Fruit fly (Drosophila melanogaster) Kc167 (cell line): ENCODE measurements around the gene CG42828.

Experiments used
- Myc ChIP-seq: fragments of >200 bp; optimal IDR thresholded peaks from 2 replicates; lab custom pipeline; 2017; ENCODE audit warnings: missing external identifiers
- Sin3A ChIP-seq: fragments of >200 bp; optimal IDR thresholded peaks from 2 replicates; lab custom pipeline; 2018; ENCODE audit warnings: missing external identifiers
- h ChIP-seq: fragments of >200 bp; optimal IDR thresholded peaks from 3 replicates; lab custom pipeline; 2018; ENCODE audit warnings: missing external identifiers
- insv ChIP-seq: fragments of >200 bp; optimal IDR thresholded peaks from 3 replicates; lab custom pipeline; 2018; ENCODE audit warnings: missing external identifiers
- psq ChIP-seq: fragments of >200 bp; optimal IDR thresholded peaks from 2 replicates; lab custom pipeline; 2017; ENCODE audit warnings: missing external identifiers
- ttk ChIP-seq: sonication (Bioruptor generic); optimal IDR thresholded peaks from 2 replicates; lab custom pipeline; 2017; ENCODE audit warnings: missing external identifiers

The CG42828 gene

dm6 chr3R:23377288-23377687 is 3.8 kb downstream of the CG42828 start:
- no peak for TF ChIP-seq ttk (lab: Kevin White, UChicago)
- TF ChIP-seq Myc (lab: Kevin White, UChicago): no peak
- no peak for TF ChIP-seq h (lab: Kevin White, UChicago)
- TF ChIP-seq psq (lab: Kevin White, UChicago): no peak
- TF ChIP-seq Sin3A (lab: Kevin White, UChicago): no peak
- no peak for TF ChIP-seq insv

DNA sequence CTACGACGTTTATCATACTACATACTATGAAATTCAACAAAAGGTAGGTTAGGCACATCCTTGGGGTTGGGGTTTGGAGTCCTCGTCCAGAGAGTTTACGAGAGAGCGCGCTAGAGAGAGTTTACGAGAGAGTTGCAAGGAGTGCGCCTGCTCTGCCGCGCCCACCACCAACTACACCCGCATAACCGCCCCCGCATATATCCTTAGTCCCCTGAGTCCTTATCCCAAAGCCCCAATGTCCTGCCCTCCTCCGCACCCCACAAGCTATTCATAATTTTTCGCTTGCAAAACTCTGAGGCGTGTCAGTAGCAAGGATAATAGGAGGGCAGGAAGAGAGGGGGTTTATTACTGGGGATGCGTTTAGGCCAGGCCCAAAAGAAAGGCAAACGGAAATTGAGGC is 10.2 kb downstream of the CG42828 start:
- TF ChIP-seq insv (no peak), ttk (lab: Kevin White, UChicago) (no peak), psq (lab: Kevin White, UChicago) (no peak), h (lab: Kevin White, UChicago) (no peak), Myc (lab: Kevin White, UChicago) (no peak), Sin3A (lab: Kevin White, UChicago) (no peak)

dm6 chr3R:23384591-23385260 is 11.2 kb downstream of the CG42828 start, which contains the start of gene CG4393:
TSS of gene CG4393 (minus strand) at chr3R:23384777.
- TF ChIP-seq insv: no peak
- TF ChIP-seq Myc (lab: Kevin White, UChicago): no peak
- no peak for TF ChIP-seq psq (lab: Kevin White, UChicago)
- TF ChIP-seq h (lab: Kevin White, UChicago): no peak
- TF ChIP-seq ttk (lab: Kevin White, UChicago): no peak
- no peak for TF ChIP-seq Sin3A (lab: Kevin White, UChicago)

DNA sequence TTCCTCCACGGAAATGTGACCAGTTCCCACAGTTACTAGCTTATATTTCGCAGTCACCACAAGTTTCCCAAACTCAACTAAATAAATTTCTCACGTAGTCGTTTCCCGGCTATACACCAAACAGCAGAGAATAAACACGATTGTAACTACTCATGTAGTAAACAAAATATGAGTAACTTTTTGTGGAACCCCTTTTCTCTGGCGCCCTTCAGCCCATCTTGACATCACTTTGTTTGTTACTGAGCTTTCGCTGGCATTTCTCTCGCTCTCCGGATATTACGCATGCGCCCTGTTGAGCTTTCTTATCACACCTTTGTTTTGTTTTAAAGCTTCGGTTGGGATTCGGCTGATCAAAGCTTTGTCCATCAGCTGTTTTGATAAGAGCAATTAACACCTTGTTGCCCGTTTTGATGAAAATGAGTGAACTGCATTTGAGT is 12.5 kb downstream of the CG42828 start:
- TF ChIP-seq ttk (lab: Kevin White, UChicago) (no peak), insv (no peak), h (lab: Kevin White, UChicago) (no peak), Myc (lab: Kevin White, UChicago) (no peak), psq (lab: Kevin White, UChicago) (no peak), Sin3A (lab: Kevin White, UChicago) (no peak)

- no peak for TF ChIP-seq Myc (lab: Kevin White, UChicago)
- TF ChIP-seq Sin3A (lab: Kevin White, UChicago): no peak
- no peak for TF ChIP-seq ttk (lab: Kevin White, UChicago)
- no peak for TF ChIP-seq h (lab: Kevin White, UChicago)
- TF ChIP-seq psq (lab: Kevin White, UChicago): no peak
- TF ChIP-seq insv: no peak
Measured at dm6 chr3R:23386907-23387306, 13.4 kb downstream of the CG42828 start.

DNA sequence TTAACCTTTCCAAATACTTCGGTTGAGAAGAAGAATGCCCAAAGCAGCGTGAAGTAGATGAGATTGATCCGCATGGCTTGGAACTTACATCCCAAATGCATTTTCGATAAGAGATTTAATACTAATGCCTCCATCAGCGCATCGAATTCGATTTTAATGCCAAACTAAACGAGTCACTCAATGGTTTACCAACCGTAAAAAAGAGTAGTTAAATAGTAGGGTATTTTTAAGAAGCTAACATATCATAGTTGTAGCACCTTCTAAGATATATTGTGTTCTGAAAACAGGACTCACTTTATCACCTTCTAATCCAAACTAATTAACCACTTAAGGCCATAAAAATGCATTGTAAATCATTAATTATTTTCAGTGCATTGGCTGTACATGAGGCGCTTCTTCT is 15.3 kb downstream of the CG42828 start, which contains the start of gene CG31515:
CG31515 (minus strand) TSS at position 101 of the 400 bp plus-strand sequence.
- TF ChIP-seq insv: no peak
- TF ChIP-seq Myc (lab: Kevin White, UChicago): no peak
- no peak for TF ChIP-seq ttk (lab: Kevin White, UChicago)
- no peak for TF ChIP-seq h (lab: Kevin White, UChicago)

- TF ChIP-seq ttk (lab: Kevin White, UChicago) (no peak), h (lab: Kevin White, UChicago) (no peak), Myc (lab: Kevin White, UChicago) (no peak), Sin3A (lab: Kevin White, UChicago) (no peak), psq (lab: Kevin White, UChicago) (no peak), insv (no peak)
Measured at dm6 chr3R:23390769-23391309, 17.3 kb downstream of the CG42828 start.

DNA sequence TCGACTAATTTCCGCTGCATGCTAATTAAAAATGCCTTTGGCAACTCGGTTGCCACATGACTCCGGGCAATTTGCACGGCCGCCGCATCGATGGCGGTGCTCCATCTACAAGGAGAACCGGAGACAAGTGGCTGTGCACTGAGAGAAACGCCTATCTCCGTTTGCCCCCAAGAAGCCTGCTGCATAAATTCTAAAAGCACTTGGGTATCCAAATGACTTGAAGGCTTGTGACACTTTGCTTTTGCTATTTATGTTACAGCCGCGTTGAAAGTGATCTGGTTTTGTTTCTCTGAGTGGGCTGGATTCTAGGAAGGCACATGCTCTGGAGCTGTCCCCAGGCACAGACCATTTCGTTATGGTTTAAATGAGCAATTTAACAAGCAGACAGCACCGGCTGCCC is 18.7 kb downstream of the CG42828 start:
- no peak for TF ChIP-seq ttk (lab: Kevin White, UChicago)
- TF ChIP-seq insv: no peak
- no peak for TF ChIP-seq Sin3A (lab: Kevin White, UChicago)
- TF ChIP-seq Myc (lab: Kevin White, UChicago): no peak
- TF ChIP-seq psq (lab: Kevin White, UChicago): no peak
- TF ChIP-seq h (lab: Kevin White, UChicago): no peak

DNA sequence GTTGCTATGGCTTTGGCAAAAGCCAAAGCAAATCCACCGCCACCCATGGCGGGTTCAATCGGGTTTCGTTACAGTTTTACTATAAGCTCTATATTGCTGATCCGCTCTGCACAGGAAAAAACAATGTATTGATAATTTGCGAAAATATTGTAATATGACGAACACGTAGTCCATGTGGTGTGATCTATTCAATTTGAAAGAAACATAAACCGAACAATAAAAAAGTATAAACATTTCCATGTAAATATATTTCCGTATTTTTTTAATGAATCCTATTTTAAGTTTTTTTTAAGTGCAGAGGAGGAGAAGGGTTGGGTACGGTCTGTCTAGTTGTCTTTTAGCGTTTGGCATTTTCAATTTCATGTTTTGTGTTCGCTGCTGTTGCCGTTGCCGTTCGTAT is 20.0 kb downstream of the CG42828 start:
- TF ChIP-seq ttk (lab: Kevin White, UChicago) (no peak), h (lab: Kevin White, UChicago) (no peak)

dm6 chr3R:23395720-23396119 is 22.2 kb downstream of the CG42828 start:
- TF ChIP-seq psq (lab: Kevin White, UChicago): no peak
- no peak for TF ChIP-seq ttk (lab: Kevin White, UChicago)

- TF ChIP-seq h (lab: Kevin White, UChicago) (no peak), insv (no peak), Sin3A (lab: Kevin White, UChicago) (no peak), ttk (lab: Kevin White, UChicago) (no peak), Myc (lab: Kevin White, UChicago) (no peak), psq (lab: Kevin White, UChicago) (no peak)
Measured at dm6 chr3R:23396548-23397294, 23.2 kb downstream of the CG42828 start.

DNA sequence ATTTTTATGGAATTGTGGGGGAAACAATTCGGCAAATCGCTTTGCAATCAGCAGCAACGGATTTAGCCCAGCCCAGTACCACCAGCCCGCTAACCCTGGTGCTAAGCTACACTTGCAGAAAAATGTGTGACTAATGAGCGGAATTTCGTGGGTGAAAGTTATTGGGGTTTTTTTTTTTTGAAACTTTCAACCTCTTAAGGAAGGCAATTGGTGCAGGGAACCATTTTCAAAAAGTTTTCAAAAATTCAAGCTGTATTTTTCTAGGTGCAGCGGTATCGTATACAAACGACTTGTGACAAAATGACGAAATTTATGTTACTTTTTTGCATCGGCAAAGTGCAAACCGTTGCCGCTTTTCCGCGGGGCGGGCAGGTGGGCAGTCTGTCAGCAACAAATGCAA is 25.5 kb downstream of the CG42828 start:
- TF ChIP-seq insv: no peak
- TF ChIP-seq Sin3A (lab: Kevin White, UChicago): no peak
- no peak for TF ChIP-seq ttk (lab: Kevin White, UChicago)
- no peak for TF ChIP-seq Myc (lab: Kevin White, UChicago)
- TF ChIP-seq h (lab: Kevin White, UChicago): no peak
- no peak for TF ChIP-seq psq (lab: Kevin White, UChicago)
